Fruit fly (Drosophila melanogaster) Kc167 (cell line): ENCODE results near the gene FASN1.

Experiments used
- Myc ChIP-seq: fragments of >200 bp; optimal IDR thresholded peaks from 2 replicates; lab custom pipeline; 2017; ENCODE audit warnings: missing external identifiers
- Sin3A ChIP-seq: fragments of >200 bp; optimal IDR thresholded peaks from 2 replicates; lab custom pipeline; 2018; ENCODE audit warnings: missing external identifiers
- h ChIP-seq: fragments of >200 bp; optimal IDR thresholded peaks from 3 replicates; lab custom pipeline; 2018; ENCODE audit warnings: missing external identifiers
- psq ChIP-seq: fragments of >200 bp; optimal IDR thresholded peaks from 2 replicates; lab custom pipeline; 2017; ENCODE audit warnings: missing external identifiers

dm6 chr2L:3100812-3101211 is 44.4 kb downstream of the FASN1 start:
- TF ChIP-seq h (lab: Kevin White, UChicago) (no peak), psq (lab: Kevin White, UChicago) (no peak), Sin3A (lab: Kevin White, UChicago) (no peak), Myc (lab: Kevin White, UChicago) (no peak)
